Worm (Caenorhabditis elegans) whole organism, mixed stage, embryonic: ENCODE measurements around the gene sri-62.

Experiments used
- blmp-1 ChIP-seq: fragments of 150-350 bp; optimal IDR thresholded peaks from 2 replicates; lab custom pipeline; 2014; ENCODE audit warnings: missing biosample characterization, missing genetic modification characterization
- lsy-2 ChIP-seq: fragments of 150-350 bp; optimal IDR thresholded peaks from 2 replicates; lab custom pipeline; 2014; ENCODE audit warnings: missing biosample characterization, missing genetic modification characterization
- pha-4 ChIP-seq: fragments of 150-350 bp; optimal IDR thresholded peaks from 2 replicates; lab custom pipeline; 2018; ENCODE audit warnings: missing biosample characterization, missing genetic modification reagents, missing genetic modification characterization
- unc-39 ChIP-seq: fragments of 150-350 bp; optimal IDR thresholded peaks from 2 replicates; lab custom pipeline; 2014; ENCODE audit warnings: missing biosample characterization, missing genetic modification characterization
- unc-62 ChIP-seq: fragments of 150-350 bp; optimal IDR thresholded peaks from 2 replicates; lab custom pipeline; 2014; ENCODE audit warnings: missing biosample characterization, missing genetic modification reagents, missing genetic modification characterization
- ztf-11 ChIP-seq: fragments of 150-350 bp; optimal IDR thresholded peaks from 2 replicates; lab custom pipeline; 2014; ENCODE audit warnings: missing biosample characterization, missing genetic modification characterization

DNA sequence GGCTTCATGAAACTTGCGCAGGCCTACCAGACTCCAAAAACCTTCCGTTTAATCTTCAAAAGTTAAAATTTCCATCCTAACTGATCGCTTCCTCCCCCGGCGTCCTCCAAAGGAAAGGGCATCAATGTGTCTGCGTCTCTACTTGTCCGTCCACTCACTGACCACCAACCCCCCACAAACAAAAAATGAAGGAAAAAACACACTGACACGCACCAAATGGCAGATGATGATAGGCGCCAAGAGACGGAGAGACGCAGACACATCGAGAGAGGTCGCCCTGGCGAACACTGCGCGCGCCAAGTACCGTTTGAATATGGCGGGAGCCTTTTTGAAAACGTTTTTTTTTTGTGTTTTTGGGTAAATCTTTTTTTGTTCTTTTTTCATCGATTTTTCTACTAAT is 36.5 kb upstream of the sri-62 start:
- no peak for TF ChIP-seq ztf-11 (tag; lab: Kevin White, UChicago)
- no peak for TF ChIP-seq unc-39
- no peak for TF ChIP-seq pha-4
- TF ChIP-seq lsy-2 (tag; lab: Kevin White, UChicago), result no peak
- TF ChIP-seq unc-62 (GFP tag; lab: Kevin White, UChicago), result no peak
- TF ChIP-seq blmp-1 (tag; lab: Kevin White, UChicago), result no peak
